Fruit fly (Drosophila melanogaster) whole organism, embryonic: Measurements from ENCODE around the gene CG5056.

Experiments
- Awh ChIP-seq: fragments of 200-800 bp; sonication (Bioruptor generic); IDR thresholded peaks from 2 replicates; pipeline ENCODE4, ENCODE4 v1.3.6; 2022; ENCODE audit warnings: missing biosample characterization, missing genetic modification characterization
- CG10147 ChIP-seq: fragments of 200-800 bp; sonication (Bioruptor generic); optimal IDR thresholded peaks from 2 replicates; lab custom pipeline; 2019; ENCODE audit warnings: missing biosample characterization, mild to moderate bottlenecking, missing genetic modification characterization, moderate library complexity
- CG10274 ChIP-seq: fragments of 200-800 bp; sonication (Bioruptor generic); optimal IDR thresholded peaks from 3 replicates; lab custom pipeline; 2017; ENCODE audit warnings: missing biosample characterization, mild to moderate bottlenecking, missing genetic modification characterization
- CG11093 ChIP-seq: fragments of 200-800 bp; sonication (Bioruptor generic); IDR thresholded peaks from 3 replicates; pipeline ENCODE4 v1.3.6; 2022; ENCODE audit warnings: missing biosample characterization, missing genetic modification characterization
- CG1233 ChIP-seq: fragments of 200-800 bp; sonication (Bioruptor generic); optimal IDR thresholded peaks from 4 replicates; lab custom pipeline; 2018; ENCODE audit warnings: missing biosample characterization, mild to moderate bottlenecking, missing genetic modification characterization
- CG12744 ChIP-seq: fragments of 200-800 bp; sonication (Bioruptor generic); optimal IDR thresholded peaks from 2 replicates; lab custom pipeline; 2016; ENCODE audit warnings: missing biosample characterization, missing genetic modification characterization
- CG13424 ChIP-seq: fragments of 200-800 bp; sonication (Bioruptor generic); optimal IDR thresholded peaks from 2 replicates; lab custom pipeline; 2019; ENCODE audit warnings: missing biosample characterization, mild to moderate bottlenecking, missing genetic modification characterization, moderate library complexity
- CG17912 ChIP-seq: fragments of 200-800 bp; sonication (Bioruptor generic); optimal IDR thresholded peaks from 2 replicates; lab custom pipeline; 2018; ENCODE audit warnings: missing biosample characterization, mild to moderate bottlenecking, missing genetic modification characterization
- CG3163 ChIP-seq: fragments of 200-800 bp; sonication (Bioruptor generic); optimal IDR thresholded peaks from 3 replicates; lab custom pipeline; 2016; ENCODE audit warnings: missing biosample characterization, missing genetic modification characterization
- CG34224 ChIP-seq: fragments of 200-800 bp; sonication (Bioruptor generic); IDR thresholded peaks from 3 replicates; pipeline ENCODE4 v1.3.6; 2022; ENCODE audit warnings: missing biosample characterization, missing genetic modification characterization; ENCODE audit not compliant: partially characterized antibody
- CG42726 ChIP-seq: fragments of 200-800 bp; sonication (Bioruptor generic); IDR thresholded peaks from 2 replicates; pipeline ENCODE4 v1.3.6; 2022; ENCODE audit warnings: missing biosample characterization, missing genetic modification characterization; ENCODE audit not compliant: partially characterized antibody
- CG7372 ChIP-seq: fragments of 200-800 bp; sonication (Bioruptor generic); IDR thresholded peaks from 2 replicates; pipeline ENCODE4 v1.3.6; 2022; ENCODE audit warnings: missing biosample characterization, missing genetic modification characterization
- CG7556 ChIP-seq: fragments of 200-800 bp; sonication (Bioruptor generic); optimal IDR thresholded peaks from 2 replicates; lab custom pipeline; 2017; ENCODE audit warnings: missing biosample characterization, mild to moderate bottlenecking, missing genetic modification characterization
- CG9932 ChIP-seq: fragments of 200-800 bp; sonication (Bioruptor generic); IDR thresholded peaks from 2 replicates; pipeline ENCODE4 v1.3.6; 2022; ENCODE audit warnings: missing biosample characterization, missing genetic modification characterization
- Dp ChIP-seq: fragments of 200-800 bp; sonication (Bioruptor generic); optimal IDR thresholded peaks from 2 replicates; lab custom pipeline; 2018; ENCODE audit warnings: missing biosample characterization, mild to moderate bottlenecking, missing genetic modification characterization, moderate library complexity
- E2f2 ChIP-seq: fragments of 200-800 bp; sonication (Bioruptor generic); IDR thresholded peaks from 2 replicates; pipeline ENCODE4 v1.3.6; 2022; ENCODE audit warnings: missing biosample characterization, missing genetic modification characterization
- Eip74EF ChIP-seq, 2 experiments: fragments of 200-800 bp in 1 of 2; fragments of >200 bp in 1 of 2; sonication (Bioruptor generic) in 1 of 2; optimal IDR thresholded peaks; 2 replicates each; lab custom pipeline; 2017 to 2019; ENCODE audit warnings: missing biosample characterization in 2 of 2, missing genetic modification characterization in 2 of 2, mild to moderate bottlenecking in 1 of 2, moderate library complexity in 1 of 2
- Elba2 ChIP-seq: fragments of 200-800 bp; sonication (Bioruptor generic); optimal IDR thresholded peaks from 3 replicates; lab custom pipeline; 2016; ENCODE audit warnings: missing biosample characterization, missing genetic modification characterization
- Fer3 ChIP-seq: fragments of 200-800 bp; sonication (Bioruptor generic); optimal IDR thresholded peaks from 2 replicates; lab custom pipeline; 2018; ENCODE audit warnings: missing biosample characterization, mild to moderate bottlenecking, missing genetic modification characterization, moderate library complexity
- Gug ChIP-seq: fragments of 200-800 bp; sonication (Bioruptor generic); IDR thresholded peaks from 4 replicates; pipeline ENCODE4 v1.3.6; 2022; ENCODE audit warnings: missing biosample characterization, missing genetic modification characterization
- HLH4C ChIP-seq: fragments of 200-800 bp; sonication (Bioruptor generic); IDR thresholded peaks from 3 replicates; pipeline ENCODE4 v1.3.6; 2022; ENCODE audit warnings: missing biosample characterization, missing genetic modification characterization; ENCODE audit not compliant: partially characterized antibody
- HLHmδ ChIP-seq: fragments of 200-800 bp; sonication (Bioruptor generic); optimal IDR thresholded peaks from 2 replicates; lab custom pipeline; 2018; ENCODE audit warnings: missing biosample characterization, mild to moderate bottlenecking, missing genetic modification characterization, moderate library complexity
- Hand ChIP-seq: fragments of 200-800 bp; sonication (Bioruptor generic); optimal IDR thresholded peaks from 2 replicates; lab custom pipeline; 2017; ENCODE audit warnings: mild to moderate bottlenecking, missing biosample characterization, missing genetic modification reagents, missing genetic modification characterization
- Hmx ChIP-seq: fragments of 200-800 bp; sonication (Bioruptor generic); optimal IDR thresholded peaks from 2 replicates; lab custom pipeline; 2016; ENCODE audit warnings: missing biosample characterization, missing genetic modification characterization
- Lpt ChIP-seq: fragments of >200 bp; optimal IDR thresholded peaks from 2 replicates; lab custom pipeline; 2018; ENCODE audit warnings: missing biosample characterization, missing genetic modification characterization
- Max ChIP-seq: fragments of 200-800 bp; sonication (Bioruptor generic); optimal IDR thresholded peaks from 2 replicates; lab custom pipeline; 2016; ENCODE audit warnings: missing biosample characterization, mild to moderate bottlenecking, missing genetic modification characterization
- Mrtf ChIP-seq: fragments of 200-800 bp; sonication (Bioruptor generic); IDR thresholded peaks from 3 replicates; pipeline ENCODE4 v1.3.6; 2022; ENCODE audit warnings: missing biosample characterization, missing genetic modification characterization
- Neu2 ChIP-seq: fragments of 200-800 bp; sonication (Bioruptor generic); optimal IDR thresholded peaks from 3 replicates; lab custom pipeline; 2016; ENCODE audit warnings: missing biosample characterization, missing genetic modification characterization, borderline replicate concordance
- Nf-YC ChIP-seq: fragments of 200-800 bp; optimal IDR thresholded peaks from 3 replicates; lab custom pipeline; 2019; ENCODE audit warnings: missing biosample characterization, mild to moderate bottlenecking, missing genetic modification characterization, moderate library complexity
- Optix ChIP-seq: fragments of 200-800 bp; sonication (Bioruptor generic); IDR thresholded peaks from 3 replicates; pipeline ENCODE4 v1.3.6; 2022; ENCODE audit warnings: missing biosample characterization, missing genetic modification characterization
- Ptx1 ChIP-seq: fragments of 200-800 bp; sonication (Bioruptor generic); IDR thresholded peaks from 2 replicates; pipeline ENCODE4 v1.3.6; 2022; ENCODE audit warnings: missing biosample characterization, missing genetic modification characterization
- Scr ChIP-seq: fragments of 200-800 bp; sonication (Bioruptor generic); IDR thresholded peaks from 2 replicates; pipeline ENCODE4 v1.3.6; 2022; ENCODE audit warnings: missing biosample characterization, missing genetic modification characterization; ENCODE audit not compliant: partially characterized antibody
- Spps ChIP-seq: fragments of 200-800 bp; sonication (Bioruptor generic); optimal IDR thresholded peaks from 2 replicates; lab custom pipeline; 2018; ENCODE audit warnings: missing biosample characterization, mild to moderate bottlenecking, missing genetic modification characterization
- bcd ChIP-seq: fragments of 200-800 bp; sonication (Bioruptor generic); optimal IDR thresholded peaks from 2 replicates; lab custom pipeline; 2017; ENCODE audit warnings: missing biosample characterization, mild to moderate bottlenecking, missing genetic modification characterization
- cad ChIP-seq: fragments of >200 bp; optimal IDR thresholded peaks from 2 replicates; lab custom pipeline; 2017; ENCODE audit warnings: missing biosample characterization, missing genetic modification characterization
- corto ChIP-seq: fragments of 200-800 bp; sonication (Bioruptor generic); optimal IDR thresholded peaks from 2 replicates; lab custom pipeline; 2016; ENCODE audit warnings: missing biosample characterization, mild to moderate bottlenecking, missing genetic modification characterization, moderate library complexity
- crc ChIP-seq: fragments of 200-800 bp; sonication (Bioruptor generic); optimal IDR thresholded peaks from 2 replicates; lab custom pipeline; 2016; ENCODE audit warnings: missing biosample characterization, missing genetic modification characterization
- eve ChIP-seq, 2 experiments: fragments of >200 bp; optimal IDR thresholded peaks; 2 replicates each; lab custom pipeline; 2017; ENCODE audit warnings: missing biosample characterization in 2 of 2, missing genetic modification characterization in 2 of 2
- exex ChIP-seq: fragments of 200-800 bp; sonication (Bioruptor generic); optimal IDR thresholded peaks from 4 replicates; lab custom pipeline; 2018; ENCODE audit warnings: missing biosample characterization, mild to moderate bottlenecking, missing genetic modification characterization, moderate library complexity
- gcm ChIP-seq: fragments of 200-800 bp; sonication (Bioruptor generic); optimal IDR thresholded peaks from 2 replicates; lab custom pipeline; 2019; ENCODE audit warnings: missing biosample characterization, mild to moderate bottlenecking, missing genetic modification characterization, moderate library complexity
- grn ChIP-seq: fragments of 200-800 bp; sonication (Bioruptor generic); optimal IDR thresholded peaks from 3 replicates; lab custom pipeline; 2017; ENCODE audit warnings: missing biosample characterization, missing genetic modification characterization
- gro ChIP-seq: fragments of 200-800 bp; sonication (Bioruptor generic); optimal IDR thresholded peaks from 2 replicates; lab custom pipeline; 2016; ENCODE audit warnings: missing biosample characterization, missing genetic modification characterization
- ham ChIP-seq: fragments of 200-800 bp; sonication (Bioruptor generic); IDR thresholded peaks from 2 replicates; pipeline ENCODE4 v1.3.6; 2022; ENCODE audit warnings: missing biosample characterization, missing genetic modification characterization
- inv ChIP-seq: fragments of 200-800 bp; sonication (Bioruptor generic); IDR thresholded peaks from 2 replicates; pipeline ENCODE4 v1.3.6; 2022; ENCODE audit warnings: missing biosample characterization, missing genetic modification characterization; ENCODE audit not compliant: partially characterized antibody
- kni ChIP-seq: fragments of 200-800 bp; sonication (Bioruptor generic); optimal IDR thresholded peaks from 3 replicates; lab custom pipeline; 2017; ENCODE audit warnings: mild to moderate bottlenecking, missing biosample characterization, missing genetic modification reagents, missing genetic modification characterization
- nmo ChIP-seq: fragments of 200-800 bp; sonication (Bioruptor generic); optimal IDR thresholded peaks from 2 replicates; lab custom pipeline; 2018; ENCODE audit warnings: missing biosample characterization, mild to moderate bottlenecking, missing genetic modification characterization, moderate library complexity
- pita ChIP-seq: fragments of 200-800 bp; sonication (Bioruptor generic); optimal IDR thresholded peaks from 2 replicates; lab custom pipeline; 2017; ENCODE audit warnings: missing biosample characterization, mild to moderate bottlenecking, missing genetic modification characterization
- rib ChIP-seq: fragments of 200-800 bp; sonication (Bioruptor generic); IDR thresholded peaks from 2 replicates; pipeline ENCODE4 v1.3.6; 2022; ENCODE audit warnings: missing biosample characterization, missing genetic modification characterization
- ttk ChIP-seq: fragments of 200-800 bp; sonication (Bioruptor generic); IDR thresholded peaks from 2 replicates; pipeline ENCODE4 v2.1.2; 2022; ENCODE audit warnings: missing biosample characterization, missing genetic modification characterization
- wek ChIP-seq: fragments of 200-800 bp; sonication (Bioruptor generic); optimal IDR thresholded peaks from 3 replicates; lab custom pipeline; 2018; ENCODE audit warnings: missing biosample characterization, mild to moderate bottlenecking, missing genetic modification characterization, moderate library complexity

CG5056 gene

DNA sequence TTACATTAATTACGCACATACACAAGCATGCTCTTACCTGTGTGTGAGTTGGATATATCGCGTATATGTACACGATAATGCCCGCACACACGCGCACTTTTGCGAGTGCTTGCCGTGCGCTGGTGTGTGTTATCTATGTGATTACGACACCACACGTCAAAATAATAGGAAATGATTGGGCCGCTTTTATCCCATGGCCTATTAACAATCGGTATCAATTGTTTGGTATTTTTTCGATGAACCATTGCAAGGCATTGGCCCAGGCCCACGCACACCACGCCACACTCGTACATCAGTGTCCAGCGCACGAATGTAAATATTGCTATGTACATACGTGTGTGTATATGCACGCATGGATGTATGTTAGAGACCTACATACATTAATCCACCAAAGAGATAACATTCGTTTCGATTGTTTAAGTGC lies 31.6 kb upstream of the CG5056 start (continued):
- TF ChIP-seq Lpt (GFP tag; lab: Kevin White, UChicago) (no peak), Hand (GFP tag; lab: Kevin White, UChicago) (peak; percentile 20), bcd (no peak), Dp (no peak), CG13424 (tag; lab: Kevin White, UChicago) (peak; percentile 56), ttk (GFP tag; lab: Robert Waterston, UW) (no peak), CG9932 (peak; percentile 78; the same call in 1 of the 2 replicates), Awh (GFP tag; lab: Robert Waterston, UW) (peak; percentile 78; the same call in 1 of the 2 replicates), CG7372 (0 out of 2 replicates have a peak, but pooled peaks have one; percentile 10), Spps (tag; lab: Kevin White, UChicago) (peak; percentile 43), HLHmδ (GFP tag; lab: Kevin White, UChicago) (peak; percentile 93), gro (GFP tag; lab: Kevin White, UChicago) (peak; percentile 82), Mrtf (GFP tag; lab: Robert Waterston, UW) (no peak), CG34224 (GFP tag; lab: Robert Waterston, UW) (peak; percentile 66), ham (GFP tag; lab: Robert Waterston, UW) (no peak), Elba2 (GFP tag; lab: Kevin White, UChicago) (no peak), inv (GFP tag; lab: Robert Waterston, UW) (no peak), HLH4C (GFP tag; lab: Robert Waterston, UW) (no peak), E2f2 (GFP tag; lab: Robert Waterston, UW) (peak; percentile 30; the same call in 1 of the 2 replicates), CG7556 (GFP tag; lab: Kevin White, UChicago) (peak; percentile 47), cad (GFP tag; lab: Kevin White, UChicago) (no peak), CG3163 (GFP tag; lab: Kevin White, UChicago) (peak; percentile 63), corto (GFP tag; lab: Kevin White, UChicago) (no peak), Gug (GFP tag; lab: Robert Waterston, UW) (no peak), CG11093 (GFP tag; lab: Robert Waterston, UW) (no peak), Fer3 (peak; percentile 63), rib (GFP tag; lab: Robert Waterston, UW) (peak; percentile 79; the same call in 1 of the 2 replicates), gcm (GFP tag; lab: Kevin White, UChicago) (peak; percentile 34), Hmx (GFP tag; lab: Kevin White, UChicago) (no peak), CG10274 (GFP tag; lab: Kevin White, UChicago) (peak; percentile 28), crc (GFP tag; lab: Kevin White, UChicago) (no peak), eve (GFP tag; optimal IDR thresholded peaks at IDR 0.05; lab: Kevin White, UChicago) (peak in 1 of 2 experiments; percentile 95), CG10147 (GFP tag; lab: Kevin White, UChicago) (peak; percentile 64), Max (GFP tag; lab: Kevin White, UChicago) (peak; percentile 6), CG17912 (GFP tag; lab: Kevin White, UChicago) (peak; percentile 85), Optix (GFP tag; lab: Robert Waterston, UW) (no peak), Neu2 (GFP tag; lab: Kevin White, UChicago) (no peak), grn (peak; percentile 83), kni (GFP tag; lab: Kevin White, UChicago) (peak; percentile 98), nmo (peak; percentile 35), pita (no peak), CG1233 (GFP tag; lab: Kevin White, UChicago) (peak; percentile 74), CG42726 (GFP tag; lab: Robert Waterston, UW) (peak; percentile 28; the same call in 1 of the 2 replicates), Nf-YC (tag; lab: Kevin White, UChicago) (peak; percentile 74), Ptx1 (GFP tag; lab: Robert Waterston, UW) (peak; percentile 35; the same call in 1 of the 2 replicates), Eip74EF (GFP tag; optimal IDR thresholded peaks at IDR 0.05; lab: Kevin White, UChicago) (peak in 1 of 2 experiments; percentile 93), Scr (GFP tag; lab: Robert Waterston, UW) (peak; percentile 69), wek (GFP tag; lab: Kevin White, UChicago) (peak; percentile 80), CG12744 (GFP tag; lab: Kevin White, UChicago) (no peak), exex (peak; percentile 97)
